Fruit fly (Drosophila melanogaster) whole organism, embryonic: ENCODE results near the gene et.

Experiments
- Abd-B ChIP-seq: fragments of 200-800 bp; sonication (Bioruptor generic); optimal IDR thresholded peaks from 2 replicates; lab custom pipeline; 2018; ENCODE audit warnings: missing biosample characterization, mild to moderate bottlenecking, missing genetic modification characterization, moderate library complexity
- CG1024 ChIP-seq: fragments of 200-800 bp; sonication (Bioruptor generic); IDR thresholded peaks from 2 replicates; pipeline ENCODE4 v1.3.6; 2022; ENCODE audit warnings: missing biosample characterization, missing genetic modification characterization
- CG10543 ChIP-seq: fragments of 200-800 bp; sonication (Bioruptor generic); optimal IDR thresholded peaks from 3 replicates; lab custom pipeline; 2017; ENCODE audit warnings: missing biosample characterization, mild to moderate bottlenecking, missing genetic modification characterization, moderate library complexity
- CG10979 ChIP-seq: fragments of 200-800 bp; sonication (Bioruptor generic); optimal IDR thresholded peaks from 2 replicates; lab custom pipeline; 2018; ENCODE audit warnings: missing biosample characterization, mild to moderate bottlenecking, missing genetic modification characterization, moderate library complexity
- CG11085 ChIP-seq: fragments of 200-800 bp; sonication (Bioruptor generic); IDR thresholded peaks from 2 replicates; pipeline ENCODE4 v1.3.6; 2022; ENCODE audit warnings: missing biosample characterization, missing genetic modification characterization
- CG11560 ChIP-seq: fragments of 200-800 bp; sonication (Bioruptor generic); IDR thresholded peaks from 3 replicates; pipeline ENCODE4 v1.3.6; 2022; ENCODE audit warnings: missing biosample characterization, missing genetic modification characterization
- CG12104 ChIP-seq: fragments of 200-800 bp; sonication (Bioruptor generic); optimal IDR thresholded peaks from 3 replicates; lab custom pipeline; 2016; ENCODE audit warnings: missing biosample characterization, missing genetic modification characterization
- CG12155 ChIP-seq: fragments of 200-800 bp; sonication (Bioruptor generic); optimal IDR thresholded peaks from 3 replicates; lab custom pipeline; 2016; ENCODE audit warnings: missing biosample characterization, missing genetic modification characterization
- CG14050 ChIP-seq: fragments of 200-800 bp; sonication (Bioruptor generic); IDR thresholded peaks from 3 replicates; pipeline ENCODE4 v1.3.6; 2022; ENCODE audit warnings: missing biosample characterization, missing genetic modification characterization
- CG14710 ChIP-seq: fragments of 200-800 bp; sonication (Bioruptor generic); optimal IDR thresholded peaks from 3 replicates; lab custom pipeline; 2019; ENCODE audit warnings: missing biosample characterization, mild to moderate bottlenecking, missing genetic modification characterization, moderate library complexity
- CG15073 ChIP-seq: fragments of 200-800 bp; sonication (Bioruptor generic); optimal IDR thresholded peaks from 2 replicates; lab custom pipeline; 2016; ENCODE audit warnings: missing biosample characterization, missing genetic modification characterization
- CG15514 ChIP-seq: fragments of 200-800 bp; sonication (Bioruptor generic); optimal IDR thresholded peaks from 3 replicates; lab custom pipeline; 2017; ENCODE audit warnings: missing biosample characterization, missing genetic modification characterization, mild to moderate bottlenecking, moderate library complexity, missing genetic modification reagents
- CG17186 ChIP-seq: fragments of 200-800 bp; sonication (Bioruptor generic); optimal IDR thresholded peaks from 3 replicates; lab custom pipeline; 2017; ENCODE audit warnings: missing biosample characterization, missing genetic modification reagents, missing genetic modification characterization
- CG18476 ChIP-seq: fragments of 200-800 bp; sonication (Bioruptor generic); optimal IDR thresholded peaks from 2 replicates; lab custom pipeline; 2016; ENCODE audit warnings: missing biosample characterization, mild to moderate bottlenecking, missing genetic modification characterization
- CG30431 ChIP-seq: fragments of 200-800 bp; sonication (Bioruptor generic); optimal IDR thresholded peaks from 2 replicates; lab custom pipeline; 2017; ENCODE audit warnings: missing biosample characterization, missing genetic modification characterization
- CG31224 ChIP-seq: fragments of 200-800 bp; sonication (Bioruptor generic); IDR thresholded peaks from 2 replicates; pipeline ENCODE4 v1.3.6; 2022; ENCODE audit warnings: missing biosample characterization, missing genetic modification characterization
- CG32772 ChIP-seq: fragments of 200-800 bp; sonication (Bioruptor generic); IDR thresholded peaks from 2 replicates; pipeline ENCODE4 v1.3.6; 2022; ENCODE audit warnings: missing biosample characterization, missing genetic modification characterization
- CG33213 ChIP-seq: fragments of 200-800 bp; sonication (Bioruptor generic); optimal IDR thresholded peaks from 3 replicates; lab custom pipeline; 2016; ENCODE audit warnings: missing biosample characterization, missing genetic modification characterization
- CG3726 ChIP-seq: fragments of 200-800 bp; sonication (Bioruptor generic); IDR thresholded peaks from 3 replicates; pipeline ENCODE4, ENCODE4 v1.3.6; 2022; ENCODE audit warnings: missing biosample characterization, missing genetic modification characterization
- CG3847 ChIP-seq: fragments of 200-800 bp; sonication (Bioruptor generic); IDR thresholded peaks from 2 replicates; pipeline ENCODE4 v1.3.6; 2022; ENCODE audit warnings: missing biosample characterization, missing genetic modification characterization
- CG6683 ChIP-seq: fragments of 200-800 bp; sonication (Bioruptor generic); optimal IDR thresholded peaks from 2 replicates; lab custom pipeline; 2017; ENCODE audit warnings: missing biosample characterization, mild to moderate bottlenecking, missing genetic modification characterization, missing genetic modification reagents
- CG8478 ChIP-seq: fragments of >200 bp; optimal IDR thresholded peaks from 2 replicates; lab custom pipeline; 2018
- CG8765 ChIP-seq: fragments of 200-800 bp; sonication (Bioruptor generic); IDR thresholded peaks from 2 replicates; pipeline ENCODE4 v1.3.6; 2022; ENCODE audit warnings: missing biosample characterization, missing genetic modification characterization
- CG8924 ChIP-seq: fragments of 200-800 bp; optimal IDR thresholded peaks from 3 replicates; lab custom pipeline; 2019; ENCODE audit warnings: missing biosample characterization, mild to moderate bottlenecking, missing genetic modification characterization, moderate library complexity
- CG9727 ChIP-seq: fragments of 200-800 bp; sonication (Bioruptor generic); optimal IDR thresholded peaks from 3 replicates; lab custom pipeline; 2017; ENCODE audit warnings: missing biosample characterization, mild to moderate bottlenecking, missing genetic modification characterization
- CG9797 ChIP-seq: fragments of 200-800 bp; sonication (Bioruptor generic); optimal IDR thresholded peaks from 3 replicates; lab custom pipeline; 2018; ENCODE audit warnings: missing biosample characterization, mild to moderate bottlenecking, missing genetic modification characterization
- CHES-1-like ChIP-seq: fragments of 200-800 bp; sonication (Bioruptor generic); optimal IDR thresholded peaks from 2 replicates; lab custom pipeline; 2016; ENCODE audit warnings: missing biosample characterization, missing genetic modification characterization
- CoRest ChIP-seq: fragments of 200-800 bp; sonication (Bioruptor generic); optimal IDR thresholded peaks from 3 replicates; lab custom pipeline; 2018; ENCODE audit warnings: missing biosample characterization, mild to moderate bottlenecking, missing genetic modification characterization, moderate library complexity
- Dbx ChIP-seq: fragments of 200-800 bp; sonication (Bioruptor generic); IDR thresholded peaks from 3 replicates; pipeline ENCODE4 v1.3.6; 2022; ENCODE audit warnings: missing biosample characterization, missing genetic modification characterization
- Dip3 ChIP-seq: fragments of 200-800 bp; sonication (Bioruptor generic); optimal IDR thresholded peaks from 3 replicates; lab custom pipeline; 2016; ENCODE audit warnings: missing biosample characterization, missing genetic modification characterization
- Doc3 ChIP-seq: fragments of 200-800 bp; sonication (Bioruptor generic); IDR thresholded peaks from 3 replicates; pipeline ENCODE4 v1.3.6; 2022; ENCODE audit warnings: missing biosample characterization, missing genetic modification characterization; ENCODE audit not compliant: partially characterized antibody
- Dp ChIP-seq: fragments of 200-800 bp; sonication (Bioruptor generic); optimal IDR thresholded peaks from 2 replicates; lab custom pipeline; 2018; ENCODE audit warnings: missing biosample characterization, mild to moderate bottlenecking, missing genetic modification characterization, moderate library complexity
- Ets97D ChIP-seq: fragments of 200-800 bp; sonication (Bioruptor generic); optimal IDR thresholded peaks from 3 replicates; lab custom pipeline; 2016; ENCODE audit warnings: missing biosample characterization, missing genetic modification characterization
- Fer3 ChIP-seq: fragments of 200-800 bp; sonication (Bioruptor generic); optimal IDR thresholded peaks from 2 replicates; lab custom pipeline; 2018; ENCODE audit warnings: missing biosample characterization, mild to moderate bottlenecking, missing genetic modification characterization, moderate library complexity
- Nf-YC ChIP-seq: fragments of 200-800 bp; optimal IDR thresholded peaks from 3 replicates; lab custom pipeline; 2019; ENCODE audit warnings: missing biosample characterization, mild to moderate bottlenecking, missing genetic modification characterization, moderate library complexity
- Ravus ChIP-seq: fragments of 200-800 bp; sonication (Bioruptor generic); IDR thresholded peaks from 2 replicates; pipeline ENCODE4 v1.3.6; 2022; ENCODE audit warnings: missing biosample characterization, missing genetic modification characterization
- bigmax ChIP-seq: fragments of 200-800 bp; sonication (Bioruptor generic); optimal IDR thresholded peaks from 2 replicates; lab custom pipeline; 2018; ENCODE audit warnings: missing biosample characterization, mild to moderate bottlenecking, missing genetic modification characterization
- br ChIP-seq: fragments of >200 bp; optimal IDR thresholded peaks from 2 replicates; lab custom pipeline; 2017
- crol ChIP-seq: fragments of 200-800 bp; sonication (Bioruptor generic); IDR thresholded peaks from 2 replicates; pipeline ENCODE4 v1.3.6; 2022; ENCODE audit warnings: missing biosample characterization, missing genetic modification characterization
- grau ChIP-seq: fragments of 200-800 bp; optimal IDR thresholded peaks from 3 replicates; lab custom pipeline; 2019; ENCODE audit warnings: missing biosample characterization, mild to moderate bottlenecking, missing genetic modification characterization, moderate library complexity
- hb ChIP-seq: fragments of 200-800 bp; sonication (Bioruptor generic); IDR thresholded peaks from 3 replicates; pipeline ENCODE4 v1.3.6; 2022; ENCODE audit warnings: missing biosample characterization, missing genetic modification characterization; ENCODE audit not compliant: partially characterized antibody
- jing ChIP-seq: fragments of 200-800 bp; sonication (Bioruptor generic); optimal IDR thresholded peaks from 2 replicates; lab custom pipeline; 2018; ENCODE audit warnings: missing biosample characterization, mild to moderate bottlenecking, missing genetic modification characterization
- kni ChIP-seq: fragments of 200-800 bp; sonication (Bioruptor generic); optimal IDR thresholded peaks from 3 replicates; lab custom pipeline; 2017; ENCODE audit warnings: mild to moderate bottlenecking, missing biosample characterization, missing genetic modification reagents, missing genetic modification characterization
- nom ChIP-seq: fragments of 200-800 bp; sonication (Bioruptor generic); optimal IDR thresholded peaks from 2 replicates; lab custom pipeline; 2017; ENCODE audit warnings: missing biosample characterization, missing genetic modification characterization, mild to moderate bottlenecking, moderate library complexity, missing genetic modification reagents
- org-1 ChIP-seq: fragments of 200-800 bp; sonication (Bioruptor generic); optimal IDR thresholded peaks from 2 replicates; lab custom pipeline; 2017; ENCODE audit warnings: missing biosample characterization, missing genetic modification characterization
- prd ChIP-seq, 3 experiments: fragments of >200 bp in 2 of 3; fragments of 200-800 bp in 1 of 3; sonication (Bioruptor generic) in 1 of 3; optimal IDR thresholded peaks in 2 of 3; IDR thresholded peaks in 1 of 3; 2 replicates in 2 of 3; 3 replicates in 1 of 3; pipeline versions ENCODE4 v1.3.6 to Lab custom; 2017 to 2022; ENCODE audit warnings: missing biosample characterization in 1 of 3, missing genetic modification characterization in 1 of 3
- pzg ChIP-seq: fragments of 200-800 bp; sonication (Bioruptor generic); optimal IDR thresholded peaks from 3 replicates; lab custom pipeline; 2018; ENCODE audit warnings: missing biosample characterization, mild to moderate bottlenecking, missing genetic modification characterization, moderate library complexity
- sens ChIP-seq: fragments of 200-800 bp; sonication (Bioruptor generic); peaks from one replicate; lab custom pipeline; 2016; ENCODE audit warnings: missing biosample characterization, missing genetic modification characterization
- tx ChIP-seq: fragments of 200-800 bp; sonication (Bioruptor generic); optimal IDR thresholded peaks from 2 replicates; lab custom pipeline; 2016; ENCODE audit warnings: missing biosample characterization, missing genetic modification characterization
- wdn ChIP-seq: fragments of 200-800 bp; sonication (Bioruptor generic); IDR thresholded peaks from 2 replicates; pipeline ENCODE4 v1.3.6; 2022; ENCODE audit warnings: missing biosample characterization, missing genetic modification characterization
- zen ChIP-seq: fragments of 200-800 bp; sonication (Bioruptor generic); optimal IDR thresholded peaks from 3 replicates; lab custom pipeline; 2018; ENCODE audit warnings: missing biosample characterization, mild to moderate bottlenecking, missing genetic modification characterization, moderate library complexity

Gene et

dm6 chrX:19638328-19638940 is 37.3 kb downstream of the et start, which contains the start of gene Rcd-1 (continued):
- peak; percentile 37 for TF ChIP-seq Ets97D (GFP tag; lab: Kevin White, UChicago)
- TF ChIP-seq Dip3: no peak
- no peak for TF ChIP-seq CG8765 (GFP tag; lab: Robert Waterston, UW)
- no peak for TF ChIP-seq CG11560 (tag; lab: Robert Waterston, UW)
- no peak for TF ChIP-seq tx (GFP tag; lab: Kevin White, UChicago)
- peak; percentile 59 for TF ChIP-seq CG17186 (GFP tag; lab: Kevin White, UChicago)
- peak; percentile 7; the same call in 1 of the 3 replicates for TF ChIP-seq Dbx
- TF ChIP-seq CG32772: 0 out of 2 replicates have a peak, but pooled peaks have one; percentile 18
- no peak for TF ChIP-seq zen (tag; lab: Kevin White, UChicago)
- no peak for TF ChIP-seq CG8478 (lab: Kevin White, UChicago)
- TF ChIP-seq org-1 (GFP tag; lab: Kevin White, UChicago): no peak
- TF ChIP-seq CG33213 (GFP tag; lab: Kevin White, UChicago): peak; percentile 24
- TF ChIP-seq kni (GFP tag; lab: Kevin White, UChicago): peak; percentile 2
- peak; percentile 66 for TF ChIP-seq sens (GFP tag; lab: Kevin White, UChicago)
- peak; percentile 29 for TF ChIP-seq CoRest (tag; lab: Kevin White, UChicago)
- no peak for TF ChIP-seq CG31224 (GFP tag; lab: Robert Waterston, UW)
- no peak for TF ChIP-seq crol (GFP tag; lab: Robert Waterston, UW)
- peak; percentile 44 for TF ChIP-seq CG14710 (tag; lab: Kevin White, UChicago)
- TF ChIP-seq CG18476 (GFP tag; lab: Kevin White, UChicago): no peak
- TF ChIP-seq CG10543: no peak
- TF ChIP-seq CG9727 (GFP tag; lab: Kevin White, UChicago): peak; percentile 18
- no peak for TF ChIP-seq CG10979 (tag; lab: Kevin White, UChicago)
- TF ChIP-seq CG30431: no peak
- TF ChIP-seq Dp: peak; percentile 51
- TF ChIP-seq Fer3 (tag; lab: Kevin White, UChicago): no peak
- TF ChIP-seq CG12155 (GFP tag; lab: Kevin White, UChicago): peak; percentile 65
- TF ChIP-seq bigmax: peak; percentile 38
- no peak for TF ChIP-seq CG1024 (GFP tag; lab: Robert Waterston, UW)
- TF ChIP-seq hb (GFP tag; lab: Robert Waterston, UW): no peak
- TF ChIP-seq pzg (GFP tag; lab: Kevin White, UChicago): peak; percentile 81
- TF ChIP-seq CG15514 (GFP tag; lab: Kevin White, UChicago): peak; percentile 36
- TF ChIP-seq CG12104: no peak
- TF ChIP-seq CG3847: peak; percentile 15; the same call in 1 of the 2 replicates
- no peak for TF ChIP-seq CG11085 (GFP tag; lab: Robert Waterston, UW)
- TF ChIP-seq CG9797 (GFP tag; lab: Kevin White, UChicago): peak; percentile 91
- no peak for TF ChIP-seq jing (GFP tag; lab: Kevin White, UChicago)
- no peak for TF ChIP-seq grau (tag; lab: Kevin White, UChicago)
- no peak for TF ChIP-seq wdn (GFP tag; lab: Robert Waterston, UW)
- TF ChIP-seq CG8924 (tag; lab: Kevin White, UChicago): no peak
- no peak for TF ChIP-seq Nf-YC (tag; lab: Kevin White, UChicago)
- no peak for TF ChIP-seq Doc3 (GFP tag; lab: Robert Waterston, UW)
- TF ChIP-seq nom: peak; percentile 11
- no peak for TF ChIP-seq CG6683
- no peak for TF ChIP-seq Abd-B
- TF ChIP-seq CG3726 (GFP tag; lab: Robert Waterston, UW): no peak
- TF ChIP-seq CG14050 (GFP tag; lab: Robert Waterston, UW): no peak
- no peak for TF ChIP-seq prd (optimal IDR thresholded peaks at IDR 0.05; lab: Kevin White, UChicago)
- no peak for TF ChIP-seq prd (GFP tag; IDR thresholded peaks at IDR 0.05; lab: Robert Waterston, UW)
- TF ChIP-seq CHES-1-like (GFP tag; lab: Kevin White, UChicago): peak; percentile 16
- TF ChIP-seq br (lab: Kevin White, UChicago): no peak
- no peak for TF ChIP-seq CG15073 (GFP tag; lab: Kevin White, UChicago)
- TF ChIP-seq Ravus: no peak
